Worm (Caenorhabditis elegans): Measurements from ENCODE around the gene tif-1A.

The tif-1A gene

DNA sequence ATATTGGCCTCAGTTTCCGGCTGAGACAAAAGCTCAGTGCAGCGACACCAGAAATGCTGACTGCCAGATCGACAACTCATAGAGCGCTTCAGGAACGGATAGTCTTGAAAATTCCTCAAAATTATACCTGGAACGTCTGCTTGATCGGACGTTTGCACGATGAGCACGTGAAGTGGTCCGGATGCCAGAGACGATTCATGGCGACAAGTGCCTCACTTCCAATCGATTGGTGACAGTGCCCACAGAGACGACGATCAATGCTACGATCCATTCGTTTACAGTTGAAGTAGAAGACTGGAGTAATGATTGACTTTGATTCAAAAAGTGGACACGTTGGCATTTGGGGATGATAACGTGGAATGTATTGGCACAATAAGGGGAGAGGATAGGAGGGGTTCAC, 17.5 kb downstream of the tif-1A start, which contains the start of gene Y1A5A.1:
Gene Y1A5A.1, minus strand, starts transcription at position 294 of the 400 bp plus-strand sequence.
- TF ChIP-seq fkh-10 (GFP tag; optimal IDR thresholded peaks at IDR 0.05): no peak
- no peak for TF ChIP-seq hlh-30 (tag; optimal IDR thresholded peaks at IDR 0.05; ENCODE audit: insufficient read depth)
- TF ChIP-seq ceh-14 (tag; optimal IDR thresholded peaks at IDR 0.05): no peak
- TF ChIP-seq sdc-2 (tag; optimal IDR thresholded peaks at IDR 0.05): no peak
- no peak for TF ChIP-seq ceh-18 (tag; optimal IDR thresholded peaks at IDR 0.05)
- no peak for TF ChIP-seq ceh-2 (tag; optimal IDR thresholded peaks at IDR 0.05)
- no peak for TF ChIP-seq pag-3 (tag; optimal IDR thresholded peaks at IDR 0.05; ENCODE audit: borderline replicate concordance)
- TF ChIP-seq pha-2 (tag; optimal IDR thresholded peaks at IDR 0.05): no peak
- TF ChIP-seq rnt-1 (tag; optimal IDR thresholded peaks at IDR 0.05): no peak
- TF ChIP-seq ceh-19 (GFP tag; optimal IDR thresholded peaks at IDR 0.05): no peak
- TF ChIP-seq tbx-2 (tag; optimal IDR thresholded peaks at IDR 0.05): no peak
- no peak for TF ChIP-seq odd-2 (tag; optimal IDR thresholded peaks at IDR 0.05)
- TF ChIP-seq ceh-9 (tag; optimal IDR thresholded peaks at IDR 0.05): no peak

DNA sequence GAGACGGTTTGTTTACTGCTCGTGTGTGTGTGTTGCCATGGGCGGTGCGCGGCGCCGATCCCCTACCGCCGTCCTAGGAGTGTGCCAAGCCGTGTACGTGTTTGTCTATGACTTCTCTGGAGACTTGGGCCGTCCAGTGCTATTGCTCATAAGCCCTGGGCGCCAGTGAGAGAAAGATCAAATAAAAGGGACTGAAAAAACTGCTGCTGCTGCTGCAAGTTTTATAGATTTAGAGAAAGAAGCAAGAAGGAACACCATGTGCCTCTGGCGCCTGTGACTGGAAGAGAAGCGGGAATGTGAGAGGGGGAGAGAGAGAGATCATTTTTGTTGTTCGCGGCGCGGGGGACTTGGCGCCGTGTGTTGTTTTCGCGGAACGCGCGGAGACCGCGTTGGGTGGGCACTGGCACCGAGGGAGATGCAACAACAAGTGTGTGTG, 19.8 kb downstream of the tif-1A start:
- TF ChIP-seq sdc-2 (tag; optimal IDR thresholded peaks at IDR 0.05) (peak; percentile 7), pat-9 (tag; optimal IDR thresholded peaks at IDR 0.05) (no peak), ceh-22 (tag; optimal IDR thresholded peaks at IDR 0.05) (no peak), unc-55 (GFP tag; optimal IDR thresholded peaks at IDR 0.05) (no peak), unc-86 (tag; optimal IDR thresholded peaks at IDR 0.05) (no peak), C08G9.2 (tag; optimal IDR thresholded peaks at IDR 0.05) (peak; percentile 4), ceh-9 (tag; optimal IDR thresholded peaks at IDR 0.05) (no peak), hlh-6 (tag; optimal IDR thresholded peaks at IDR 0.05) (peak; percentile 58), lim-6 (tag; optimal IDR thresholded peaks at IDR 0.05) (no peak), mec-3 (tag; optimal IDR thresholded peaks at IDR 0.05; ENCODE audit: borderline replicate concordance) (no peak), ceh-19 (GFP tag; optimal IDR thresholded peaks at IDR 0.05) (no peak), ttx-3 (tag; optimal IDR thresholded peaks at IDR 0.05) (no peak), tbx-2 (tag; optimal IDR thresholded peaks at IDR 0.05) (peak; percentile 5), nhr-11 (tag; optimal IDR thresholded peaks at IDR 0.05) (no peak), fax-1 (tag; optimal IDR thresholded peaks at IDR 0.05) (no peak), dmd-4 (tag; optimal IDR thresholded peaks at IDR 0.05; ENCODE audit: borderline replicate concordance) (no peak), fkh-6 (tag; optimal IDR thresholded peaks at IDR 0.05) (no peak), ceh-18 (tag; optimal IDR thresholded peaks at IDR 0.05) (peak; percentile 41), nfya-1 (tag; optimal IDR thresholded peaks at IDR 0.05) (no peak), elt-4 (tag; optimal IDR thresholded peaks at IDR 0.05) (no peak)

DNA sequence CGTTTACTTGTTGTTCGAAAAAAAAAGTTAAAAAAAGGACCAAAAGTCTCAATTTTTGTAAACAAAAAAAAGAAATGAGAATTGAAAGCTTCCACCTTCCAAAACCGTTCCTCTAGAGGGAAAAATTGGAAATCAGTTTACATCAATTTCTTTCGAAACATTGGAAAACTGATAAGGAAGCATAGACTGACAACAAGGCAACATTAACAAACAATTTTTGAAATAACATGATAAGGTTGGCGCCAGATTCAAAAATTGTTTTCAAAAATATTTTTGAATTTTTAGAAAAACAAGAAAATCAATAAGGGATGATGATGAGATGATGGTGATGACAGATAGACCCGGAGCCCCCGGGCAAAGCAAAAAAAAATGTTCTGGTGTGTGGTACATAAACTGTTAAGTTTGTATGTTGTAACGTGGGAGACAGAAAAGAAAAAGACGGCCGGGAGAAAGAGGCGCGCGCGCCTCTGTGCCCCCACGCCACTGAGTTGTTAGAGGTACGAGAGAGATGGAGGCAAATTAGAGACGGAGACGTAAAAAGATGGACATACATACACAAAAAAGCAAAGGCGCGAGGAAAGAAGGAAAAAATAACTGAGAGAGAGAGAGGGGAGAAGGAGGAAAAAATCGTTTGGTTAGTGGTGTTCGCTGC, 23.8 kb downstream of the tif-1A start:
- peak; percentile 14 for TF ChIP-seq F13H6.1 (tag; optimal IDR thresholded peaks at IDR 0.05)
- TF ChIP-seq ceh-48 (tag; optimal IDR thresholded peaks at IDR 0.05): no peak
- TF ChIP-seq ceh-18 (tag; optimal IDR thresholded peaks at IDR 0.05): peak; percentile 44
- peak; percentile 24 for TF ChIP-seq tbx-2 (tag; optimal IDR thresholded peaks at IDR 0.05)
- peak; percentile 21 for TF ChIP-seq nfya-1 (tag; optimal IDR thresholded peaks at IDR 0.05)

- no peak for TF ChIP-seq ttx-3 (tag; optimal IDR thresholded peaks at IDR 0.05)
- TF ChIP-seq hlh-6 (tag; optimal IDR thresholded peaks at IDR 0.05): no peak
These were observed 25.5 kb downstream of the tif-1A start for ce11 chrIII:3978438-3978837.

DNA sequence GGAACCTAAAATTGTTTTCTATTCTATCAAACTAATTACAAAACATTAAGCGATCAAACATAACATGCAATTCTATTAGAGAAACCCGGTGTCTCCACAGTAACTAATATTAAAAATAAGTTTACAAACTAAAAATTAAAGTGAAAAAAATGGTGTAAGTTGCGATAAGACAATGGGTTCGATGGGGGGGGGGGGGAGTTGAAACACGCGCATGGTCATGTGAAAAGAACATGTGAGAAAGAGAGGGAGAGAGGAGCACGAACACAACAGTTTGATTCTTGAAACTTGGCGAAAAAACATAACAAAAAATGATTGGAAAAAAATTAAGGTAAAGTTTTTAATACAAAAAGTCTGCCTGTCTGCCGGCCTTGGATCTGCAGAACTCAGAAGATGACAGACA, 26.9 kb downstream of the tif-1A start:
- TF ChIP-seq elt-4 (tag; optimal IDR thresholded peaks at IDR 0.05) (no peak), fkh-10 (GFP tag; optimal IDR thresholded peaks at IDR 0.05) (no peak), mec-3 (tag; optimal IDR thresholded peaks at IDR 0.05; ENCODE audit: borderline replicate concordance) (no peak), sox-4 (tag; optimal IDR thresholded peaks at IDR 0.05) (no peak), nfya-1 (tag; optimal IDR thresholded peaks at IDR 0.05) (no peak)

All from whole organism, late embryonic.